Fruit fly (Drosophila melanogaster) whole organism, embryonic: Measurements from ENCODE around the gene Caper.

Experiments
- Abd-B ChIP-seq: fragments of 200-800 bp; sonication (Bioruptor generic); optimal IDR thresholded peaks from 2 replicates; lab custom pipeline; 2018; ENCODE audit warnings: missing biosample characterization, mild to moderate bottlenecking, missing genetic modification characterization, moderate library complexity
- Aef1 ChIP-seq: fragments of 200-800 bp; sonication (Bioruptor generic); IDR thresholded peaks from 3 replicates; pipeline ENCODE4 v1.3.6; 2022; ENCODE audit warnings: missing biosample characterization, missing genetic modification characterization
- Antp ChIP-seq: fragments of 200-800 bp; sonication (Bioruptor generic); optimal IDR thresholded peaks from 3 replicates; lab custom pipeline; 2016; ENCODE audit warnings: missing biosample characterization, missing genetic modification characterization
- Bgb ChIP-seq: fragments of 200-800 bp; sonication (Bioruptor generic); IDR thresholded peaks from 2 replicates; pipeline ENCODE4 v1.3.6; 2022; ENCODE audit warnings: missing biosample characterization, missing genetic modification characterization; ENCODE audit not compliant: partially characterized antibody
- CG10274 ChIP-seq: fragments of 200-800 bp; sonication (Bioruptor generic); optimal IDR thresholded peaks from 3 replicates; lab custom pipeline; 2017; ENCODE audit warnings: missing biosample characterization, mild to moderate bottlenecking, missing genetic modification characterization
- CG11093 ChIP-seq: fragments of 200-800 bp; sonication (Bioruptor generic); IDR thresholded peaks from 3 replicates; pipeline ENCODE4 v1.3.6; 2022; ENCODE audit warnings: missing biosample characterization, missing genetic modification characterization
- CG11247 ChIP-seq: fragments of 200-800 bp; sonication (Bioruptor generic); IDR thresholded peaks from 2 replicates; pipeline ENCODE4 v1.3.6; 2022; ENCODE audit warnings: missing biosample characterization, missing genetic modification characterization
- CG11504 ChIP-seq: fragments of 200-800 bp; sonication (Bioruptor generic); optimal IDR thresholded peaks from 3 replicates; lab custom pipeline; 2019; ENCODE audit warnings: missing biosample characterization, mild to moderate bottlenecking, missing genetic modification characterization, moderate library complexity
- CG14710 ChIP-seq: fragments of 200-800 bp; sonication (Bioruptor generic); optimal IDR thresholded peaks from 3 replicates; lab custom pipeline; 2019; ENCODE audit warnings: missing biosample characterization, mild to moderate bottlenecking, missing genetic modification characterization, moderate library complexity
- CG18262 ChIP-seq: fragments of 200-800 bp; optimal IDR thresholded peaks from 3 replicates; lab custom pipeline; 2019; ENCODE audit warnings: missing biosample characterization, mild to moderate bottlenecking, missing genetic modification characterization, moderate library complexity
- CG2889 ChIP-seq: fragments of 200-800 bp; sonication (Bioruptor generic); IDR thresholded peaks from 3 replicates; pipeline ENCODE4 v1.3.6; 2022; ENCODE audit warnings: missing biosample characterization, missing genetic modification characterization
- CG3065 ChIP-seq: fragments of 200-800 bp; sonication (Bioruptor generic); optimal IDR thresholded peaks from 2 replicates; lab custom pipeline; 2016; ENCODE audit warnings: missing biosample characterization, missing genetic modification characterization
- CG31365 ChIP-seq: fragments of 200-800 bp; sonication (Bioruptor generic); optimal IDR thresholded peaks from 2 replicates; lab custom pipeline; 2018; ENCODE audit warnings: missing biosample characterization, mild to moderate bottlenecking, missing genetic modification characterization
- CG31441 ChIP-seq: fragments of 200-800 bp; sonication (Bioruptor generic); IDR thresholded peaks from 2 replicates; pipeline ENCODE4 v1.3.6; 2022; ENCODE audit warnings: missing biosample characterization, missing genetic modification characterization
- CG32532 ChIP-seq: fragments of 200-800 bp; sonication (Bioruptor generic); IDR thresholded peaks from 2 replicates; pipeline ENCODE4 v1.3.6; 2022; ENCODE audit warnings: missing biosample characterization, missing genetic modification characterization
- CG3726 ChIP-seq: fragments of 200-800 bp; sonication (Bioruptor generic); IDR thresholded peaks from 3 replicates; pipeline ENCODE4, ENCODE4 v1.3.6; 2022; ENCODE audit warnings: missing biosample characterization, missing genetic modification characterization
- CG3838 ChIP-seq: fragments of 200-800 bp; sonication (Bioruptor generic); optimal IDR thresholded peaks from 3 replicates; lab custom pipeline; 2016; ENCODE audit warnings: missing biosample characterization, missing genetic modification characterization
- CG6765 ChIP-seq: fragments of 200-800 bp; sonication (Bioruptor generic); optimal IDR thresholded peaks from 3 replicates; lab custom pipeline; 2017; ENCODE audit warnings: missing biosample characterization, mild to moderate bottlenecking, missing genetic modification characterization
- CG8290 ChIP-seq, 3 experiments: fragments of 200-800 bp; sonication (Bioruptor generic); optimal IDR thresholded peaks; 2 replicates each; lab custom pipeline; 2016 to 2019; ENCODE audit warnings: missing biosample characterization in 3 of 3, missing genetic modification characterization in 3 of 3, mild to moderate bottlenecking in 2 of 3, moderate library complexity in 1 of 3
- CG9215 ChIP-seq: fragments of 200-800 bp; sonication (Bioruptor generic); IDR thresholded peaks from 2 replicates; pipeline ENCODE4 v1.3.6; 2022; ENCODE audit warnings: missing biosample characterization, missing genetic modification characterization
- E2f1 ChIP-seq: fragments of 200-800 bp; sonication (Bioruptor generic); IDR thresholded peaks from 2 replicates; pipeline ENCODE4 v1.3.6; 2022; ENCODE audit warnings: missing biosample characterization, missing genetic modification characterization
- E2f2 ChIP-seq: fragments of 200-800 bp; sonication (Bioruptor generic); IDR thresholded peaks from 2 replicates; pipeline ENCODE4 v1.3.6; 2022; ENCODE audit warnings: missing biosample characterization, missing genetic modification characterization
- Elba2 ChIP-seq: fragments of 200-800 bp; sonication (Bioruptor generic); optimal IDR thresholded peaks from 3 replicates; lab custom pipeline; 2016; ENCODE audit warnings: missing biosample characterization, missing genetic modification characterization
- Fer1 ChIP-seq: fragments of 200-800 bp; sonication (Bioruptor generic); optimal IDR thresholded peaks from 2 replicates; lab custom pipeline; 2017; ENCODE audit warnings: missing biosample characterization, mild to moderate bottlenecking, missing genetic modification characterization
- HLH3B ChIP-seq: fragments of 200-800 bp; sonication (Bioruptor generic); IDR thresholded peaks from 2 replicates; pipeline ENCODE4 v1.3.6; 2022; ENCODE audit warnings: missing biosample characterization, missing genetic modification characterization
- Hr39 ChIP-seq: fragments of >200 bp; optimal IDR thresholded peaks from 2 replicates; lab custom pipeline; 2017
- Med ChIP-seq: fragments of 200-800 bp; sonication (Bioruptor generic); peaks from one replicate; lab custom pipeline; 2016; ENCODE audit warnings: missing biosample characterization, missing genetic modification characterization, mild to moderate bottlenecking, inconsistent platforms, moderate library complexity
- Myb ChIP-seq: fragments of 200-800 bp; sonication (Bioruptor generic); optimal IDR thresholded peaks from 2 replicates; lab custom pipeline; 2016; ENCODE audit warnings: missing biosample characterization, missing genetic modification characterization
- NFAT ChIP-seq: fragments of 200-800 bp; sonication (Bioruptor generic); IDR thresholded peaks from 2 replicates; pipeline ENCODE4 v1.3.6; 2022; ENCODE audit warnings: missing biosample characterization, missing genetic modification characterization
- Nf-YA ChIP-seq: fragments of 200-800 bp; sonication (Bioruptor generic); IDR thresholded peaks from 2 replicates; pipeline ENCODE4 v1.3.6; 2022; ENCODE audit warnings: missing biosample characterization, missing genetic modification characterization
- Oaz ChIP-seq: fragments of 200-800 bp; sonication (Bioruptor generic); IDR thresholded peaks from 2 replicates; pipeline ENCODE4 v1.3.6; 2022; ENCODE audit warnings: missing biosample characterization, missing genetic modification characterization
- Poxn ChIP-seq: fragments of 200-800 bp; sonication (Bioruptor generic); IDR thresholded peaks from 2 replicates; pipeline ENCODE4 v1.3.6; 2022; ENCODE audit warnings: missing biosample characterization, missing genetic modification characterization
- amos ChIP-seq: fragments of 200-800 bp; sonication (Bioruptor generic); IDR thresholded peaks from 2 replicates; pipeline ENCODE4 v1.3.6; 2022; ENCODE audit warnings: missing biosample characterization, missing genetic modification characterization; ENCODE audit not compliant: partially characterized antibody
- aop ChIP-seq: fragments of 200-800 bp; sonication (Bioruptor generic); IDR thresholded peaks from 2 replicates; pipeline ENCODE4 v1.3.6; 2022; ENCODE audit warnings: missing biosample characterization, missing genetic modification characterization
- ara ChIP-seq: fragments of 200-800 bp; sonication (Bioruptor generic); IDR thresholded peaks from 2 replicates; pipeline ENCODE4 v1.3.6; 2022; ENCODE audit warnings: missing biosample characterization, missing genetic modification characterization
- bcd ChIP-seq: fragments of 200-800 bp; sonication (Bioruptor generic); optimal IDR thresholded peaks from 2 replicates; lab custom pipeline; 2017; ENCODE audit warnings: missing biosample characterization, mild to moderate bottlenecking, missing genetic modification characterization
- btn ChIP-seq: fragments of 200-800 bp; sonication (Bioruptor generic); optimal IDR thresholded peaks from 2 replicates; lab custom pipeline; 2016; ENCODE audit warnings: missing biosample characterization, missing genetic modification characterization
- chinmo ChIP-seq: fragments of 200-800 bp; sonication (Bioruptor generic); IDR thresholded peaks from 4 replicates; pipeline ENCODE4 v1.3.6; 2022; ENCODE audit warnings: missing biosample characterization, missing genetic modification characterization; ENCODE audit not compliant: partially characterized antibody
- crc ChIP-seq: fragments of 200-800 bp; sonication (Bioruptor generic); optimal IDR thresholded peaks from 2 replicates; lab custom pipeline; 2016; ENCODE audit warnings: missing biosample characterization, missing genetic modification characterization
- da ChIP-seq: fragments of 200-800 bp; sonication (Bioruptor generic); optimal IDR thresholded peaks from 2 replicates; lab custom pipeline; 2016; ENCODE audit warnings: missing biosample characterization, missing genetic modification characterization
- gro ChIP-seq: fragments of 200-800 bp; sonication (Bioruptor generic); optimal IDR thresholded peaks from 2 replicates; lab custom pipeline; 2016; ENCODE audit warnings: missing biosample characterization, missing genetic modification characterization
- inv ChIP-seq: fragments of 200-800 bp; sonication (Bioruptor generic); IDR thresholded peaks from 2 replicates; pipeline ENCODE4 v1.3.6; 2022; ENCODE audit warnings: missing biosample characterization, missing genetic modification characterization; ENCODE audit not compliant: partially characterized antibody
- kah ChIP-seq: fragments of 200-800 bp; sonication (Bioruptor generic); optimal IDR thresholded peaks from 2 replicates; lab custom pipeline; 2018; ENCODE audit warnings: missing biosample characterization, mild to moderate bottlenecking, missing genetic modification characterization
- nerfin-2 ChIP-seq: fragments of 200-800 bp; sonication (Bioruptor generic); IDR thresholded peaks from 2 replicates; pipeline ENCODE4 v1.3.6; 2022; ENCODE audit warnings: missing biosample characterization, missing genetic modification characterization; ENCODE audit not compliant: partially characterized antibody
- nom ChIP-seq: fragments of 200-800 bp; sonication (Bioruptor generic); optimal IDR thresholded peaks from 2 replicates; lab custom pipeline; 2017; ENCODE audit warnings: missing biosample characterization, missing genetic modification characterization, mild to moderate bottlenecking, moderate library complexity, missing genetic modification reagents
- prd ChIP-seq, 3 experiments: fragments of >200 bp in 2 of 3; fragments of 200-800 bp in 1 of 3; sonication (Bioruptor generic) in 1 of 3; optimal IDR thresholded peaks in 2 of 3; IDR thresholded peaks in 1 of 3; 2 replicates in 2 of 3; 3 replicates in 1 of 3; pipeline versions ENCODE4 v1.3.6 to Lab custom; 2017 to 2022; ENCODE audit warnings: missing biosample characterization in 1 of 3, missing genetic modification characterization in 1 of 3
- sc ChIP-seq, 3 experiments: fragments of >200 bp in 2 of 3; fragments of 200-800 bp in 1 of 3; sonication (Bioruptor generic) in 1 of 3; optimal IDR thresholded peaks; 2 replicates in 2 of 3; 3 replicates in 1 of 3; lab custom pipeline; 2017; ENCODE audit warnings: mild to moderate bottlenecking in 1 of 3, missing biosample characterization in 1 of 3, missing genetic modification characterization in 1 of 3, missing genetic modification reagents in 1 of 3

Caper gene

DNA sequence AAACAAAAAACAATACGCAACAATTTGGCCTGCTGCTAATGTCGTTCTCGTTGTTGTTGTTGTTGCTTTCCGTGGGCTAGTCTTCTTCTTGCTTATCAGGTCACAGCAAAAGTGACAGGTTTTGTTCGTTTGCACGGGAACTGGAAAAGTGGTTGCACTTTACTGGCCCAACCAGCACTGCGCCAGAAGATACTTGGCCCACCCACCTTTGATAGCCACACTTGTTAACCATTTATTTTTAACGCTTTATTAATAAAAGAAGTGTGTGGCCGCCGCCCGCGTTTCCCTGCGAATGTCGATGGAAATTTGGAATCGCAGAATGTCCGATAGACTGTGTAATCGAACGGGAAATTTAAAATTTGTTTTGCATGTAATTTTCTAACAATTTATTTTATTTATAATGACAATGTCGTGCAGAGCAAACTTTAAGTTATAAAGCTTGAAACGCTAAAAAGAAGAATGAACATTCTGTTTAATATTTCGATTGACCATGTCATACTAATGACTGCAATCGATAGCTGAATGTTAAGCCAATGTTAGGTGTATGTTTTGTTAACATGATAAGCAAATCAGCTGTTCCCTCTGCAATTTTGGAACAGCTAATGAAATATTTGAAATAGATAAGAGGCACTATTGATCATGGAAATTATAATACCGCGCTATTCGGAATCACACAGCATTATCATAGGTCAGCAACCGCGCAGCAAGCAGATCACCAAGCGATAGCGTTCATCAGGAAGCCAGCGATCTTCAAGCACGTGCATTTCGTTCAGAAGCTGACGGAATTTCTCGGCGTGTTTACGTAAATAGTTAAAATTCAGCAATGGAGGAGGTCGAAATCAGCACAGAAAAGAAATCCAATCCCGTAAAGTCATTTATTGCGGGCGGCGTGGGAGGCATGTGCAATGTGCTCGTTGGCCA is 5.3 kb upstream of the Caper start, which contains the start of the genes CG31908 and MME1 (continued):
- TF ChIP-seq da (GFP tag; lab: Kevin White, UChicago) (no peak), Myb (GFP tag; lab: Kevin White, UChicago) (peak; percentile 31), kah (GFP tag; lab: Kevin White, UChicago) (no peak), Antp (peak; percentile 30), prd (optimal IDR thresholded peaks at IDR 0.05; lab: Kevin White, UChicago) (no peak), prd (GFP tag; IDR thresholded peaks at IDR 0.05; lab: Robert Waterston, UW) (no peak), ara (GFP tag; lab: Robert Waterston, UW) (no peak), CG8290 (GFP tag; optimal IDR thresholded peaks at IDR 0.05; lab: Kevin White, UChicago) (no peak), CG8290 (tag; optimal IDR thresholded peaks at IDR 0.05; lab: Kevin White, UChicago) (peak in 1 of 2 experiments; percentile 3), CG10274 (no peak), bcd (no peak), CG3726 (GFP tag; lab: Robert Waterston, UW) (no peak), CG11247 (GFP tag; lab: Robert Waterston, UW) (no peak), HLH3B (GFP tag; lab: Robert Waterston, UW) (no peak), btn (GFP tag; lab: Kevin White, UChicago) (no peak), crc (GFP tag; lab: Kevin White, UChicago) (no peak), CG14710 (peak; percentile 46), CG3065 (GFP tag; lab: Kevin White, UChicago) (no peak), inv (GFP tag; lab: Robert Waterston, UW) (peak; percentile 55), CG6765 (no peak), NFAT (GFP tag; lab: Robert Waterston, UW) (no peak), CG3838 (GFP tag; lab: Kevin White, UChicago) (peak; percentile 69)

DNA sequence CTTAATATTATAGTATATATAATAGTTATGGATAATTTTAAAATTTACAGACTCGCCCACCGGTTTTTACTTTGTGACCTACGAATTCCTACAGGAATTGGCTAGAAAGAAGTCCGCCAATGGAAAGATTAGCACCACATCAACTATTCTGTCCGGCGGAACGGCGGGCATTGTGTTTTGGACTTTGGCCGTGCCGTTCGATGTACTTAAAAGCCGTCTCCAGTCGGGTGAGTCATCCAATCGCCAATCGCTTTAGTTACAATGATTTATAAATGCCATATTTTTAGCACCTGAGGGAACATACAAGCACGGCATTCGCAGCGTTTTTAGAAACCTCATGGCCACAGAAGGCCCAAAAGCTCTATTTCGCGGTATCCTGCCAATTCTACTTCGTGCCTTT is 4.1 kb upstream of the Caper start:
- TF ChIP-seq nerfin-2 (GFP tag; lab: Robert Waterston, UW) (no peak), CG31441 (no peak), CG18262 (tag; lab: Kevin White, UChicago) (no peak), nom (GFP tag; lab: Kevin White, UChicago) (peak; percentile 65), Hr39 (lab: Kevin White, UChicago) (no peak), CG9215 (GFP tag; lab: Robert Waterston, UW) (no peak), CG11093 (GFP tag; lab: Robert Waterston, UW) (no peak), Aef1 (GFP tag; lab: Robert Waterston, UW) (no peak), Med (peak; percentile 12), gro (GFP tag; lab: Kevin White, UChicago) (no peak), Fer1 (GFP tag; lab: Kevin White, UChicago) (no peak), Oaz (GFP tag; lab: Robert Waterston, UW) (no peak), CG2889 (GFP tag; lab: Robert Waterston, UW) (no peak), Nf-YA (no peak)
- TF ChIP-seq, all 482 proteins: peak for 2

DNA sequence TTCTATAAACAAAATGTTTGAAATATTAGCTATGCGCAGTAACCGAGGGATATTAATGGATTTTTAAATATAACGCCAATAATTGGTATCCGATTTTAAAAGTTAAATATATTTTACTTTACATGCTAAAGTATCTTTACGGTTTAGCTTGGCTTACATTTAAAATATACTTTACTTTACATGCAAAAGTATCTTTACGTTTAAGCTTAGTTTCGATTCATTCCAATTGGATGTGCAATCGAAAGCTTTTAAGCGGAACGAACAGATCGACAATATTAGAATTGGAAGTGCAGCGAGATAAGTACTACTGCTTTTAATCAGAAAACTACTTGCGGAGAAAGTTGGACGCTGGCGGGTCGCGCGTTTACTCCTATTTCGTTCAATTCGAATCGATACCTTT is 3.5 kb upstream of the Caper start:
- TF ChIP-seq Bgb (GFP tag; lab: Robert Waterston, UW) (peak; percentile 55), aop (GFP tag; lab: Robert Waterston, UW) (no peak), Elba2 (no peak), Poxn (no peak), sc (optimal IDR thresholded peaks at IDR 0.05; lab: Kevin White, UChicago) (no peak), sc (GFP tag; optimal IDR thresholded peaks at IDR 0.05; lab: Kevin White, UChicago) (no peak), E2f2 (GFP tag; lab: Robert Waterston, UW) (0 out of 2 replicates have a peak, but pooled peaks have one; percentile 10), CG31365 (tag; lab: Kevin White, UChicago) (peak; percentile 4), chinmo (GFP tag; lab: Robert Waterston, UW) (peak; percentile 52; the same call in 1 of the 4 replicates), amos (GFP tag; lab: Robert Waterston, UW) (peak; percentile 36; the same call in 1 of the 2 replicates), Abd-B (GFP tag; lab: Kevin White, UChicago) (no peak), E2f1 (GFP tag; lab: Robert Waterston, UW) (no peak), CG11504 (tag; lab: Kevin White, UChicago) (no peak), CG32532 (GFP tag; lab: Robert Waterston, UW) (no peak)
